Worm (Caenorhabditis elegans) whole organism, midembryonic: ENCODE results near the gene cnnm-1.

Source experiments
- flt-1 ChIP-seq: fragments of 200-800 bp; sonication (Bioruptor generic); IDR thresholded peaks from 2 replicates; pipeline ENCODE4 v1.3.6; 2022; ENCODE audit warnings: missing genetic modification characterization, missing compliant biosample characterization
- ref-1 ChIP-seq: fragments of 200-800 bp; sonication (Bioruptor generic); conservative IDR thresholded peaks from 2 replicates; pipeline ENCODE4 v1.3.6; 2022; ENCODE audit warnings: missing genetic modification reagents, missing genetic modification characterization, missing compliant biosample characterization
- ztf-29 ChIP-seq: fragments of 200-800 bp; sonication (Bioruptor generic); IDR thresholded peaks from 2 replicates; pipeline ENCODE4 v1.3.6; 2022; ENCODE audit warnings: missing genetic modification reagents, missing genetic modification characterization, missing compliant biosample characterization

DNA sequence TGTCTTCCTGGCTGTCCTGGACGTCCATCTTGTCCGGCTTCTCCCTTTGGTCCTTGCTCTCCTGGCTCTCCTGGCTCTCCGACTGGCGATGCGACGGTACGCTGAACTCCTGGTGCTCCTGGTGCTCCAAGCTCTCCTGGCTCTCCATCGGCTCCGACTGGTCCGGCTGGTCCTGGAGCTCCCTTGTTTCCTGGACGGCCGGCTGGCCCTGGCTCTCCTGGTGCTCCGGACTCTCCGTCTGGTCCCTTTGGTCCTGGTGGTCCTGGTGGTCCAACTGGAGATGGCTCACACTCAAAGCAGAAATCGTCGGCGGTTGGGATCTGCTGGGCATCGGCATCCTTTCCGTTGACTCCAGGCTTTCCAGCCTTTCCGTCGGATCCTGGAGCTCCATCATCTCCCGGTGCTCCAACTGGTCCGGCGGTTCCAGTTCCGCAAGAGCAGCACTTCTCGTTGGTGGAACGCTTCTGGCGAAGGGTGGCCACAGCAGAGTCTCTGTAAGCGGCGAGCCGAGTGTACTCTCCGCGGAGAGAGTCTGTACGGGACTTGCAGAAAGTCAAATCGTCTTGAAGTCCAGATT lies 23.5 kb downstream of the cnnm-1 start:
- TF ChIP-seq flt-1 (no peak), ztf-29 (GFP tag; lab: Robert Waterston, UW) (no peak), ref-1 (no peak)
